Fruit fly (Drosophila melanogaster) whole organism, embryonic: ENCODE results near the gene PIG-S.

Experiments
- CG13296 ChIP-seq: fragments of 200-800 bp; sonication (Bioruptor generic); optimal IDR thresholded peaks from 3 replicates; lab custom pipeline; 2018; ENCODE audit warnings: missing biosample characterization, mild to moderate bottlenecking, missing genetic modification characterization
- CG17361 ChIP-seq: fragments of 200-800 bp; sonication (Bioruptor generic); IDR thresholded peaks from 3 replicates; pipeline ENCODE4 v1.3.6; 2022; ENCODE audit warnings: missing biosample characterization, missing genetic modification characterization
- CG1792 ChIP-seq: fragments of 200-800 bp; sonication (Bioruptor generic); optimal IDR thresholded peaks from 2 replicates; lab custom pipeline; 2016; ENCODE audit warnings: missing biosample characterization, missing genetic modification characterization
- CG33557 ChIP-seq: fragments of 200-800 bp; sonication (Bioruptor generic); optimal IDR thresholded peaks from 2 replicates; lab custom pipeline; 2019; ENCODE audit warnings: missing biosample characterization, mild to moderate bottlenecking, missing genetic modification characterization, moderate library complexity
- CG6765 ChIP-seq: fragments of 200-800 bp; sonication (Bioruptor generic); optimal IDR thresholded peaks from 3 replicates; lab custom pipeline; 2017; ENCODE audit warnings: missing biosample characterization, mild to moderate bottlenecking, missing genetic modification characterization
- Dip3 ChIP-seq: fragments of 200-800 bp; sonication (Bioruptor generic); optimal IDR thresholded peaks from 3 replicates; lab custom pipeline; 2016; ENCODE audit warnings: missing biosample characterization, missing genetic modification characterization
- Dll ChIP-seq: fragments of 200-800 bp; sonication (Bioruptor generic); IDR thresholded peaks from 4 replicates; pipeline ENCODE4 v1.3.6; 2022; ENCODE audit warnings: missing biosample characterization, missing genetic modification characterization; ENCODE audit not compliant: partially characterized antibody
- HLHmδ ChIP-seq: fragments of 200-800 bp; sonication (Bioruptor generic); optimal IDR thresholded peaks from 2 replicates; lab custom pipeline; 2018; ENCODE audit warnings: missing biosample characterization, mild to moderate bottlenecking, missing genetic modification characterization, moderate library complexity
- Hsf ChIP-seq: fragments of 200-800 bp; sonication (Bioruptor generic); optimal IDR thresholded peaks from 3 replicates; lab custom pipeline; 2016; ENCODE audit warnings: missing biosample characterization, missing genetic modification characterization
- gsb-n ChIP-seq: fragments of 200-800 bp; sonication (Bioruptor generic); optimal IDR thresholded peaks from 3 replicates; lab custom pipeline; 2018; ENCODE audit warnings: missing biosample characterization, mild to moderate bottlenecking, missing genetic modification characterization
- lilli ChIP-seq: fragments of 200-800 bp; sonication (Bioruptor generic); optimal IDR thresholded peaks from 3 replicates; lab custom pipeline; 2016; ENCODE audit warnings: missing biosample characterization, missing genetic modification characterization
- zfh2 ChIP-seq: fragments of 200-800 bp; sonication (Bioruptor generic); optimal IDR thresholded peaks from 2 replicates; lab custom pipeline; 2016; ENCODE audit warnings: missing biosample characterization, missing genetic modification characterization

DNA sequence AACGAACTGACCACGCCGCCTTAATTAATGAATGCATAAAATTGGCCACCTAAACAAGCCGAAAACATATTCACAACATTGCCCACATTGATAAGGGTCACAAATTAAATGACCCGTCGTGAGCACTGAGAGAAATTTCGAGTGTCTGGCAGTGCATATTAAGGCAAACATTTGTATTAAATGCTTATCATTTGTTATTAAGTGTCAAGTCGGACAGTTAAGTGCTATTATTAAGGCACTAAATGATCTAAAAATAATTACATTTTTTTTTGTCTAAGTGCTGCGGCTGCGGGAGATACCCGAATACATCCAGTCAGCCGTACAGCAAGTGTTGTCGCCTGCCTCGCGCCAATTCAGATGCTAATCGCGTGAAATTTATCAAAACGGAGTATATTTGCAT, 44.8 kb upstream of the PIG-S start:
- TF ChIP-seq lilli (peak; percentile 75), CG13296 (GFP tag; lab: Kevin White, UChicago) (no peak), Hsf (GFP tag; lab: Kevin White, UChicago) (peak; percentile 26), zfh2 (peak; percentile 65), CG33557 (no peak), HLHmδ (GFP tag; lab: Kevin White, UChicago) (no peak), Dip3 (GFP tag; lab: Kevin White, UChicago) (peak; percentile 75), CG6765 (GFP tag; lab: Kevin White, UChicago) (no peak), CG17361 (GFP tag; lab: Robert Waterston, UW) (peak; percentile 42; the same call in 2 of the 3 replicates), gsb-n (tag; lab: Kevin White, UChicago) (no peak), Dll (GFP tag; lab: Robert Waterston, UW) (no peak), CG1792 (GFP tag; lab: Kevin White, UChicago) (peak; percentile 38)
